Worm (Caenorhabditis elegans): ENCODE data around the gene ZK262.8.

DNA sequence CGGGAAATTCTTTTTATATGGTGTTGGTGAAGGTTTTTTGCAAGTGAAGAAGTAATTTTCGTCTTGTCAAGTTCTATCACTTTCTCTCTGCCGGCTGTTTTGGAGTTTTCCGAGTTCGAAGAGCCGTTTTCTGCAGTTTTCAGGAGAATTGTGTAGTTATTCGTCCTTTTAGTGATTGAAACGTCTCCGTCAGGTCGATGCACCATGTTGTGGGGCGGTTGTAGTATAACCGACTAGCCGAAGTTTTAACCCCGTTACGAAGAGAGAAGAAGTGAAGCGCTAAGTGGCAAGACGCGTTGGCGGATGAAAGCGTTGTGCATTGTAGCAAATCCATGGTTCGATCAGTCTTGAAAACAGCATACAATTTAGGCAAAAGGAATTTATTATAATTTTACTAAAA is 35.4 kb upstream of the ZK262.8 start:
- TF ChIP-seq nfya-1 (tag; optimal IDR thresholded peaks at IDR 0.05; ENCODE audit: borderline replicate concordance, insufficient read depth) (no peak), ztf-28 (GFP tag; IDR thresholded peaks at IDR 0.05) (no peak), aptf-2 (GFP tag; conservative IDR thresholded peaks at IDR 0.05) (no peak), F49E8.2 (tag; optimal IDR thresholded peaks at IDR 0.05; ENCODE audit: insufficient read depth) (no peak), madf-10 (tag; optimal IDR thresholded peaks at IDR 0.05) (no peak), mcd-1 (GFP tag; IDR thresholded peaks at IDR 0.05) (no peak), hsf-1 (GFP tag; IDR thresholded peaks at IDR 0.05) (no peak)

Data from whole organism, young adult.